Worm (Caenorhabditis elegans) whole organism, early embryonic: Measurements from ENCODE around the gene srx-18.

Experiments used
- B0310.2 ChIP-seq: sonication (generic microtip); optimal IDR thresholded peaks from 2 replicates; lab custom pipeline; 2016; ENCODE audit warnings: mild to moderate bottlenecking, missing genetic modification characterization, missing compliant biosample characterization
- F13C5.2 ChIP-seq: sonication (generic microtip); optimal IDR thresholded peaks from 2 replicates; lab custom pipeline; 2017; ENCODE audit warnings: mild to moderate bottlenecking, missing genetic modification characterization, inconsistent platforms, missing compliant biosample characterization
- aly-1 ChIP-seq: sonication (generic microtip); optimal IDR thresholded peaks from 2 replicates; lab custom pipeline; 2016; ENCODE audit warnings: missing genetic modification characterization, missing compliant biosample characterization
- ama-1 ChIP-seq: fragments of 150-350 bp; optimal IDR thresholded peaks from 2 replicates; lab custom pipeline; 2014
- ceh-36 ChIP-seq: sonication (generic microtip); optimal IDR thresholded peaks from 2 replicates; lab custom pipeline; 2016; ENCODE audit warnings: missing genetic modification characterization, inconsistent platforms, missing compliant biosample characterization
- flt-1 ChIP-seq: fragments of 200-800 bp; sonication (Bioruptor generic); IDR thresholded peaks from 2 replicates; pipeline ENCODE4 v1.3.6; 2022; ENCODE audit warnings: missing genetic modification characterization, missing compliant biosample characterization
- hmbx-1 ChIP-seq: sonication (generic microtip); optimal IDR thresholded peaks from 2 replicates; lab custom pipeline; 2016; ENCODE audit warnings: mild to moderate bottlenecking, missing genetic modification characterization, missing compliant biosample characterization
- hnd-1 ChIP-seq: sonication (generic microtip); optimal IDR thresholded peaks from 2 replicates; lab custom pipeline; 2016; ENCODE audit warnings: missing genetic modification characterization, missing compliant biosample characterization
- pes-1 ChIP-seq: fragments of 200-800 bp; sonication (Bioruptor generic); IDR thresholded peaks from 2 replicates; pipeline ENCODE4 v1.3.6; 2022; ENCODE audit warnings: missing genetic modification reagents, missing genetic modification characterization, missing compliant biosample characterization
- scrt-1 ChIP-seq: fragments of 200-800 bp; sonication (Bioruptor generic); IDR thresholded peaks from 2 replicates; pipeline ENCODE4 v1.3.6; 2022; ENCODE audit warnings: missing genetic modification characterization, missing compliant biosample characterization
- sea-1 ChIP-seq: fragments of 200-800 bp; sonication (Bioruptor generic); conservative IDR thresholded peaks from 2 replicates; pipeline ENCODE4 v1.3.6; 2022; ENCODE audit warnings: missing genetic modification characterization, missing compliant biosample characterization
- tbx-11 ChIP-seq: fragments of 200-800 bp; sonication (Bioruptor generic); IDR thresholded peaks from 2 replicates; pipeline ENCODE4 v1.3.6; 2022; ENCODE audit warnings: missing genetic modification characterization, missing compliant biosample characterization
- tbx-37 ChIP-seq: fragments of 200-800 bp; sonication (Bioruptor generic); conservative IDR thresholded peaks from 2 replicates; pipeline ENCODE4 v1.3.6; 2022; ENCODE audit warnings: missing genetic modification reagents, missing genetic modification characterization, missing compliant biosample characterization

DNA sequence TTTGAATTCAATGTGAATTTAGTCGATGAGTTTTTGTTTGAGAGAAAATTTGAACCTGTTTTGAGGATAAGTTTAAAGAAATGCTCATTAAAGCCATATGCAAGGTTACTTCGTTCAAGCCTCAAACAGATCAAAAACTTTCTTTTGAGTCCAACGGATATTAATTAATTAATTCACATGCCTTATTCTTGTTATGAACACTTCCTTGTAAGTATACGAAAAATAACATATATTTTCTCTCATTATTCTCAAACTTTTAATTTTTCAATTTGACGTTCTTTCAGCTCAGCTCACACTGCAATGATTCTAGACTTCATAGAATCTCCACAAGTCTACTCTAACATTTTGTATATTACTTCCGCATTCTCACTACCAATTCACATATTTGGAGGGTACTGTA lies 29.6 kb upstream of the srx-18 start, which contains the start of gene srh-304:
- TF ChIP-seq flt-1 (GFP tag; lab: Robert Waterston, UW) (no peak), pes-1 (GFP tag; lab: Robert Waterston, UW) (no peak), ama-1 (lab: Kevin White, UChicago) (no peak), scrt-1 (no peak), tbx-37 (GFP tag; lab: Robert Waterston, UW) (no peak), F13C5.2 (no peak), tbx-11 (GFP tag; lab: Robert Waterston, UW) (no peak), ceh-36 (no peak), sea-1 (GFP tag; lab: Robert Waterston, UW) (no peak), hnd-1 (tag; lab: Kevin White, UChicago) (no peak), B0310.2 (tag; lab: Kevin White, UChicago) (no peak), aly-1 (tag; lab: Kevin White, UChicago) (no peak), hmbx-1 (no peak)
